Worm (Caenorhabditis elegans) whole organism, mixed stage, embryonic: ENCODE measurements around the gene hlh-25.
"Not testable (repeated sequence)": the region's sequence is repeated elsewhere in the genome, so short reads cannot be mapped to it uniquely, and the experiment has no call there.

Experiments
- M03D4.4 ChIP-seq: sonication (generic microtip); optimal IDR thresholded peaks from 2 replicates; lab custom pipeline; 2017; ENCODE audit warnings: mild to moderate bottlenecking, missing genetic modification characterization, missing compliant biosample characterization
- bed-3 ChIP-seq: fragments of 200-800 bp; sonication (Bioruptor generic); optimal IDR thresholded peaks from 3 replicates; lab custom pipeline; 2018; ENCODE audit warnings: mild to moderate bottlenecking, missing genetic modification characterization, moderate library complexity, missing compliant biosample characterization
- blmp-1 ChIP-seq: fragments of 150-350 bp; optimal IDR thresholded peaks from 2 replicates; lab custom pipeline; 2014; ENCODE audit warnings: missing biosample characterization, missing genetic modification characterization
- ceh-39 ChIP-seq: fragments of 150-350 bp; optimal IDR thresholded peaks from 2 replicates; lab custom pipeline; 2014; ENCODE audit warnings: missing biosample characterization, missing genetic modification characterization
- ceh-43 ChIP-seq: fragments of 200-800 bp; sonication (Bioruptor generic); optimal IDR thresholded peaks from 2 replicates; lab custom pipeline; 2018; ENCODE audit warnings: mild to moderate bottlenecking, missing genetic modification characterization, moderate library complexity, missing compliant biosample characterization
- ceh-83 ChIP-seq: fragments of 200-800 bp; sonication (Bioruptor generic); optimal IDR thresholded peaks from 2 replicates; lab custom pipeline; 2018; ENCODE audit warnings: mild to moderate bottlenecking, missing genetic modification characterization, missing compliant biosample characterization
- ces-1 ChIP-seq: fragments of 150-350 bp; optimal IDR thresholded peaks from 2 replicates; lab custom pipeline; 2014; ENCODE audit warnings: missing biosample characterization, missing genetic modification reagents, missing genetic modification characterization
- cnd-1 ChIP-seq: fragments of 200-800 bp; sonication (Bioruptor generic); optimal IDR thresholded peaks from 2 replicates; lab custom pipeline; 2018; ENCODE audit warnings: mild to moderate bottlenecking, missing genetic modification characterization, missing compliant biosample characterization
- drap-1 ChIP-seq: fragments of 200-800 bp; sonication (Bioruptor generic); optimal IDR thresholded peaks from 3 replicates; lab custom pipeline; 2018; ENCODE audit warnings: mild to moderate bottlenecking, missing genetic modification characterization, missing compliant biosample characterization
- elt-1 ChIP-seq: sonication (generic microtip); optimal IDR thresholded peaks from 2 replicates; lab custom pipeline; 2017; ENCODE audit warnings: missing genetic modification characterization, mild to moderate bottlenecking, missing compliant biosample characterization, antibody characterized with exemption, moderate library complexity, borderline replicate concordance; ENCODE audit not compliant: insufficient read depth
- elt-3 ChIP-seq: fragments of 150-350 bp; optimal IDR thresholded peaks from 2 replicates; lab custom pipeline; 2014; ENCODE audit warnings: missing biosample characterization, missing genetic modification characterization
- flh-1 ChIP-seq: fragments of 200-800 bp; sonication (Bioruptor generic); optimal IDR thresholded peaks from 2 replicates; lab custom pipeline; 2018; ENCODE audit warnings: mild to moderate bottlenecking, missing genetic modification characterization, moderate library complexity, missing compliant biosample characterization
- ham-2 ChIP-seq: fragments of 200-800 bp; sonication (Bioruptor generic); optimal IDR thresholded peaks from 2 replicates; lab custom pipeline; 2018; ENCODE audit warnings: mild to moderate bottlenecking, missing genetic modification characterization, missing compliant biosample characterization
- hlh-1 ChIP-seq: fragments of 150-350 bp; optimal IDR thresholded peaks from 2 replicates; lab custom pipeline; 2014; ENCODE audit warnings: missing biosample characterization, missing genetic modification reagents, missing genetic modification characterization
- lin-13 ChIP-seq: fragments of 150-350 bp; optimal IDR thresholded peaks from 2 replicates; lab custom pipeline; 2014; ENCODE audit warnings: missing biosample characterization, missing genetic modification characterization
- lin-32 ChIP-seq: fragments of 200-800 bp; sonication (Bioruptor generic); optimal IDR thresholded peaks from 2 replicates; lab custom pipeline; 2018; ENCODE audit warnings: mild to moderate bottlenecking, missing genetic modification characterization, missing compliant biosample characterization
- lsy-2 ChIP-seq: fragments of 150-350 bp; optimal IDR thresholded peaks from 2 replicates; lab custom pipeline; 2014; ENCODE audit warnings: missing biosample characterization, missing genetic modification characterization
- mab-5 ChIP-seq: fragments of 150-350 bp; optimal IDR thresholded peaks from 2 replicates; lab custom pipeline; 2014; ENCODE audit warnings: missing biosample characterization, missing genetic modification characterization
- mep-1 ChIP-seq: fragments of 150-350 bp; optimal IDR thresholded peaks from 2 replicates; lab custom pipeline; 2017; ENCODE audit warnings: missing biosample characterization, missing genetic modification reagents, missing genetic modification characterization, inconsistent platforms
- mls-2 ChIP-seq: sonication (generic microtip); optimal IDR thresholded peaks from 2 replicates; lab custom pipeline; 2016; ENCODE audit warnings: mild to moderate bottlenecking, missing genetic modification characterization, moderate library complexity, missing compliant biosample characterization
- nhr-12 ChIP-seq: fragments of 150-350 bp; optimal IDR thresholded peaks from 2 replicates; lab custom pipeline; 2014; ENCODE audit warnings: missing biosample characterization, missing genetic modification characterization
- nhr-2 ChIP-seq: fragments of 150-350 bp; optimal IDR thresholded peaks from 2 replicates; lab custom pipeline; 2014; ENCODE audit warnings: missing biosample characterization, missing genetic modification characterization
- nhr-237 ChIP-seq: fragments of 150-350 bp; optimal IDR thresholded peaks from 2 replicates; lab custom pipeline; 2014; ENCODE audit warnings: missing biosample characterization, missing genetic modification characterization
- nhr-28 ChIP-seq: fragments of 150-350 bp; optimal IDR thresholded peaks from 2 replicates; lab custom pipeline; 2014; ENCODE audit warnings: missing biosample characterization, missing genetic modification characterization
- nhr-76 ChIP-seq: sonication (generic microtip); optimal IDR thresholded peaks from 2 replicates; lab custom pipeline; 2017; ENCODE audit warnings: missing biosample characterization, missing genetic modification characterization
- pha-4 ChIP-seq: fragments of 150-350 bp; optimal IDR thresholded peaks from 2 replicates; lab custom pipeline; 2018; ENCODE audit warnings: missing biosample characterization, missing genetic modification reagents, missing genetic modification characterization
- sem-2 ChIP-seq: fragments of 200-800 bp; sonication (Bioruptor generic); optimal IDR thresholded peaks from 2 replicates; lab custom pipeline; 2018; ENCODE audit warnings: mild to moderate bottlenecking, missing genetic modification characterization, missing compliant biosample characterization
- snpc-4 ChIP-seq: fragments of 150-350 bp; optimal IDR thresholded peaks from 2 replicates; lab custom pipeline; 2014; ENCODE audit warnings: missing biosample characterization, missing genetic modification characterization
- sptf-1 ChIP-seq: sonication (generic microtip); optimal IDR thresholded peaks from 2 replicates; lab custom pipeline; 2017; ENCODE audit warnings: mild to moderate bottlenecking, missing genetic modification characterization, moderate library complexity, missing compliant biosample characterization
- tbx-8 ChIP-seq: fragments of 200-800 bp; sonication (Bioruptor generic); optimal IDR thresholded peaks from 2 replicates; lab custom pipeline; 2018; ENCODE audit warnings: mild to moderate bottlenecking, missing genetic modification characterization, moderate library complexity, missing compliant biosample characterization
- unc-120 ChIP-seq: sonication (generic microtip); optimal IDR thresholded peaks from 2 replicates; lab custom pipeline; 2017; ENCODE audit warnings: missing genetic modification characterization, missing compliant biosample characterization; ENCODE audit not compliant: poor library complexity, severe bottlenecking
- unc-39 ChIP-seq: fragments of 150-350 bp; optimal IDR thresholded peaks from 2 replicates; lab custom pipeline; 2014; ENCODE audit warnings: missing biosample characterization, missing genetic modification characterization
- unc-62 ChIP-seq: fragments of 150-350 bp; optimal IDR thresholded peaks from 2 replicates; lab custom pipeline; 2014; ENCODE audit warnings: missing biosample characterization, missing genetic modification reagents, missing genetic modification characterization
- zip-8 ChIP-seq: fragments of 150-350 bp; optimal IDR thresholded peaks from 2 replicates; lab custom pipeline; 2014; ENCODE audit warnings: missing biosample characterization, missing genetic modification characterization
- ztf-11 ChIP-seq: fragments of 150-350 bp; optimal IDR thresholded peaks from 2 replicates; lab custom pipeline; 2014; ENCODE audit warnings: missing biosample characterization, missing genetic modification characterization

hlh-25 gene

ce11 chrII:5533642-5534041 lies 1.4 kb upstream of the hlh-25 start, which contains the start of gene hlh-26:
Gene hlh-26, minus strand, starts transcription at chrII:5533742.
- no peak for TF ChIP-seq nhr-12 (tag; lab: Kevin White, UChicago)
- no peak for TF ChIP-seq flh-1 (GFP tag; lab: Kevin White, UChicago)

- TF ChIP-seq mep-1 (tag; lab: Kevin White, UChicago) (no peak), blmp-1 (tag; lab: Kevin White, UChicago) (no peak), nhr-12 (tag; lab: Kevin White, UChicago) (no peak), pha-4 (tag; lab: Kevin White, UChicago) (no peak), mab-5 (tag; lab: Kevin White, UChicago) (no peak), mls-2 (no peak), ztf-11 (tag; lab: Kevin White, UChicago) (no peak), ceh-43 (GFP tag; lab: Kevin White, UChicago) (no peak), tbx-8 (GFP tag; lab: Kevin White, UChicago) (no peak), elt-3 (tag; lab: Kevin White, UChicago) (no peak)
These were observed 2.0 kb downstream of the hlh-25 start for ce11 chrII:5537078-5537477.

DNA sequence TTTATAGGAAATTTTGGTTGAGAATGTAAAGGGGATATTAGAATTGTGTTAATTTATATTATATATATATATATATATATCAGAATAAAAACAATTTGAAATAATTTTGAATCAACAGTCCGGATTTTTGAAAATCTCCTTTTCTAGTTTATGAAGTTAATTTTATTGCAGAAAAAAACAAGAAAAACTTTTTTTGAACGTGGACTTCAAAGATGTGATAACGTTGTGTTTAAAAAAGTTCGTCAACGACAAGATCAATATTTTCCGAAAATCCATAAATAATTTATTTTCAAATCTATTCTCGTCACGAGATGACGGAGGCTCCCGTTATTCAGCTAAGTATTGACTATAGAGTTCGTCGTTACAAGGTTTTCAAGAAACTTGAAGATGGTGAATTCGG lies 2.5 kb downstream of the hlh-25 start, which contains the start of gene C17C3.11:
C17C3.11 (plus strand) TSS at position 301 of the 400 bp plus-strand sequence.
- TF ChIP-seq hlh-1 = no peak
- TF ChIP-seq unc-62 (GFP tag; lab: Kevin White, UChicago) = no peak

DNA sequence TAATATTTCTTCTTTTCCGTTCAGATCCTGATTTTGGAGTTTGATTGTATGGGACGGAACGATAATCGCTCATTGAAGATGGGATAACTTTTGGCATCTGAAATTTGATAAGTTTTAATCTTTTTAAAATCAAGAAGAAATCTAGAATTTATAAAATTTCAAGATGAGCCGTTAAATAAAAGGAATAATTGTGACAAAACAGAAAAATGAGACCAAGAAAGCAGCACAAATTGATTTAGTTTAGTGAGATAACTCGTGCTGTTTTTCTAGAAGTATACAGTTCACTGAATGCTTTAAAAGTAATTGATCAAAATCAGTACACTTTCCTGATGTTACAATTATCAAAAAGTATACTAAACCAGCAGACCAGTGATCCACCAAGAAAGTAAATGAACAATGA lies 5.1 kb downstream of the hlh-25 start, which contains the start of gene hlh-27:
hlh-27 (minus strand) TSS at position 101 of the 400 bp plus-strand sequence.
- TF ChIP-seq hlh-1; ceh-83; nhr-12 (tag; lab: Kevin White, UChicago): not testable (repeated sequence)

DNA sequence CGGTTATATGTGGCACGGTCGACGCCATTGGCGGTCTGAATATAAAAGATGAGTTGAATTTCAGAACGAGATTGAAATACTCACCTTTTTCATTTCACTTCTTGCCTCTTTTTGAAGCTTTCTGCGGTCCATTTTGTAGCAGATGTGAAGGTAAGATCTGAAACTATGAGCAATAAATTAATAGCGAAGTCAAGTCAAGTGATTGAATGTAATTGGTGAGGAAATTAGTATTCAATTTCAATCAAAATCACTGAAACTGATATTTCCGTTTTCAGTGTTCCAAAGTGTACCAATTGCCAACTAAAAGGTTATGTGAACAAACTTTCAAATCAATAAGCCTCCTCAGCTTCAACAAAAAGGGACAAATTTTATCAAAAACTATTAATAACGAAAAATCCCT lies 6.6 kb downstream of the hlh-25 start, which contains the start of gene C17C3.24:
C17C3.24 (minus strand) TSS at position 101 of the 400 bp plus-strand sequence.
- TF ChIP-seq cnd-1 (tag; lab: Kevin White, UChicago) (no peak), mab-5 (tag; lab: Kevin White, UChicago) (no peak)

DNA sequence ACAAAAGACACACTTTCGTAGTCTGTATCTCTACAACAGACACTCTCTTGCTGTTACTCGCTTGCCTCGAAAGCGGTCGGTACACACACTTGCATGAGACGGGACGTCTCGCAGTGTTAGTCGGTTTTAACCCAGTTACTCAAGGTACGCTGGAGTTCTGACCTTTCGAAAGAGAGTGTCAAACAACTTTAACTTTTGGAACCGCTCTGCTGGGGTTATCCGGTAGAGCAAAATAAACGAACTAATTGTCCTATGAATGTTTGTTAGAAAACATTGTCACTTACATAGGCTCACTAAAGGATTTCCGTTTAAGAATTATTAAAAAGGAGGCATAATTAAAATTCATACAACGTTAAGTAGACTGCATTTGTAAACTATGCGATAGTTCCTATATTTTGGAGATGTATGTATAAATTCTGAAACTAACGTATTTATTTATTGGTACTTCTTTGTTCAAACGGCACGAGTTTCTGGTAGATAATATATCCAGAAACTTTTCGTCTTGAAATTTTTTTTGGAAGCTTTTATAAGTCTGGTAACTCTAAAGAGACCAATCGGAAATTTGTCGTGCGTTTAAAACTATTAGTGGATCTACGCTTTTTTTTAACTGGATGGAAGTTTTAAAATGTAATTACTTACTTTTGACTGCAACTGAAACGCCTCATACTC lies 8.6 kb downstream of the hlh-25 start:
- TF ChIP-seq ceh-39 (tag; lab: Kevin White, UChicago) (peak; percentile 74), mab-5 (tag; lab: Kevin White, UChicago) (peak; percentile 84), hlh-1 (peak; percentile 72), pha-4 (tag; lab: Kevin White, UChicago) (peak; percentile 92), ham-2 (GFP tag; lab: Kevin White, UChicago) (peak; percentile 75), nhr-2 (tag; lab: Kevin White, UChicago) (peak; percentile 86), elt-3 (tag; lab: Kevin White, UChicago) (peak; percentile 80), mep-1 (tag; lab: Kevin White, UChicago) (peak; percentile 96), sem-2 (GFP tag; lab: Kevin White, UChicago) (peak; percentile 76), bed-3 (GFP tag; lab: Kevin White, UChicago) (peak; percentile 65), blmp-1 (tag; lab: Kevin White, UChicago) (no peak), zip-8 (tag; lab: Kevin White, UChicago) (no peak), mls-2 (peak; percentile 95), nhr-12 (tag; lab: Kevin White, UChicago) (peak; percentile 89), M03D4.4 (tag; lab: Kevin White, UChicago) (peak; percentile 86), nhr-28 (tag; lab: Kevin White, UChicago) (peak; percentile 24), lin-13 (tag; lab: Kevin White, UChicago) (peak; percentile 85), ces-1 (GFP tag; lab: Kevin White, UChicago) (peak; percentile 99), lsy-2 (tag; lab: Kevin White, UChicago) (peak; percentile 84), ceh-83 (peak; percentile 93), elt-1 (tag; lab: Kevin White, UChicago) (no peak), sptf-1 (tag; lab: Kevin White, UChicago) (peak; percentile 93), ceh-43 (GFP tag; lab: Kevin White, UChicago) (peak; percentile 86), nhr-76 (tag; lab: Kevin White, UChicago) (no peak), unc-62 (GFP tag; lab: Kevin White, UChicago) (peak; percentile 89), ztf-11 (tag; lab: Kevin White, UChicago) (peak; percentile 83), cnd-1 (tag; lab: Kevin White, UChicago) (peak; percentile 80), tbx-8 (GFP tag; lab: Kevin White, UChicago) (peak; percentile 93), drap-1 (GFP tag; lab: Kevin White, UChicago) (peak; percentile 89), unc-39 (tag; lab: Kevin White, UChicago) (peak; percentile 55), unc-120 (peak; percentile 94), nhr-237 (tag; lab: Kevin White, UChicago) (peak; percentile 92), flh-1 (GFP tag; lab: Kevin White, UChicago) (peak; percentile 29), snpc-4 (tag; lab: Kevin White, UChicago) (no peak), lin-32 (GFP tag; lab: Kevin White, UChicago) (peak; percentile 78)
- TF ChIP-seq, all 35 proteins: peak for 30
